Worm (Caenorhabditis elegans) whole organism, mixed stage, embryonic: Measurements from ENCODE around the gene sprr-2.

Experiments used
- blmp-1 ChIP-seq: fragments of 150-350 bp; optimal IDR thresholded peaks from 2 replicates; lab custom pipeline; 2014; ENCODE audit warnings: missing biosample characterization, missing genetic modification characterization
- pha-4 ChIP-seq: fragments of 150-350 bp; optimal IDR thresholded peaks from 2 replicates; lab custom pipeline; 2018; ENCODE audit warnings: missing biosample characterization, missing genetic modification reagents, missing genetic modification characterization
- tbx-8 ChIP-seq: fragments of 200-800 bp; sonication (Bioruptor generic); optimal IDR thresholded peaks from 2 replicates; lab custom pipeline; 2018; ENCODE audit warnings: mild to moderate bottlenecking, missing genetic modification characterization, moderate library complexity, missing compliant biosample characterization
- unc-62 ChIP-seq: fragments of 150-350 bp; optimal IDR thresholded peaks from 2 replicates; lab custom pipeline; 2014; ENCODE audit warnings: missing biosample characterization, missing genetic modification reagents, missing genetic modification characterization

- TF ChIP-seq unc-62, result no peak
- TF ChIP-seq tbx-8 (GFP tag; lab: Kevin White, UChicago), result no peak
- no peak for TF ChIP-seq blmp-1
- TF ChIP-seq pha-4 (tag; lab: Kevin White, UChicago), result no peak
These were observed 33.1 kb upstream of the sprr-2 start for ce11 chrX:14760166-14760565.
